Worm (Caenorhabditis elegans): ENCODE data around the gene F12A10.8.

DNA sequence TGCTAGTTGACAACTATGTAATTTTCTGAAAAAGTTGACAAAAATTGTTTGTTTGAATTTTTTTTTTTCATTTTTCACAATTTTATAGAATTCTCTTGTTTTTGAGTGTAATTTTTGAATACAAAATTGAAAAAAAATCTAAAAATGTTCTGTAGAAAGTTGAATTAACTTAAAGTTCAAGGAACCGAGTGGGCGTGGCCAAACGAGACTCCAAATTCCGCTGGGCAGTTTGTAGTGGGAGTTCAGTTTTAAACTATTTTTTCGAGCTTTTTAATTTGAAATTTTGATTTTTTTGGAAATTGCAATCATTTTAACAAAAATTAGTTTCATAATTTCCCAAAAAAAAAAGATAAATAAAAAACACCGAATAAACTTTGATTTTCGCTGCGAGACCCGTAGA, 36.2 kb upstream of the F12A10.8 start:
- TF ChIP-seq nhr-77 (tag; optimal IDR thresholded peaks at IDR 0.05) = no peak
- TF ChIP-seq lin-39 (tag; optimal IDR thresholded peaks at IDR 0.05) = no peak
- TF ChIP-seq blmp-1 (tag; optimal IDR thresholded peaks at IDR 0.05) = no peak
- no peak for TF ChIP-seq aha-1 (tag; optimal IDR thresholded peaks at IDR 0.05)
